Fruit fly (Drosophila melanogaster): ENCODE data around the gene eIF5B.

The eIF5B gene

DNA sequence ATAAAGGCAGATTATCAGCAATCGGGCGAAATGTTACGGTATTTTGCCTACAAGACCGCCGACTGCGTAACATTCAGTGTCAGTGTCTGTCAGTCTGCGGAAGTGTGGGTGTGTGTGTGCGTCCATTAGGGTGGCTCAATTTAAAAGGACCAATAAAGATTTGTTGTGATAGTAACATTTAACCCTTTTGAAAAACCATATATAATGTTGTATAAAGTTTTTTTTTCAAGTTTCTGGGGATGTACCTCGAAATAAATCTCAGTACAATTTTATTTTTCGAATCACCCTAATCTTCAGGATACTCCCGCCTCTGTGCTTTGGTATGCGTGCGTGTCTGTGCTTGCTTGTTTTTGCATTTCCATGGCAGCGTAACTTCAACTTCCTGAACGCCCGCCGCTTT lies 12.0 kb upstream of the eIF5B start (continued):
- no peak for TF ChIP-seq Hr78 (GFP tag; optimal IDR thresholded peaks at IDR 0.05)
- TF ChIP-seq hb (GFP tag; IDR thresholded peaks at IDR 0.05; ENCODE audit: partially characterized antibody) = no peak
- peak; percentile 28 for TF ChIP-seq slp2 (GFP tag; optimal IDR thresholded peaks at IDR 0.05)
- no peak for TF ChIP-seq CG8478 (optimal IDR thresholded peaks at IDR 0.05)
- peak; percentile 48 for TF ChIP-seq CG6689 (GFP tag; IDR thresholded peaks at IDR 0.05)
- TF ChIP-seq pita (GFP tag; optimal IDR thresholded peaks at IDR 0.05) = no peak
- TF ChIP-seq CG2129 (GFP tag; IDR thresholded peaks at IDR 0.05; ENCODE audit: partially characterized antibody) = no peak
- TF ChIP-seq fd96Cb (tag; optimal IDR thresholded peaks at IDR 0.05) = peak; percentile 54
- TF ChIP-seq ara (GFP tag; IDR thresholded peaks at IDR 0.05) = peak; percentile 27; the same call in 1 of the 2 replicates
- no peak for TF ChIP-seq Lhr (GFP tag; optimal IDR thresholded peaks at IDR 0.05)
- no peak for TF ChIP-seq hbn (GFP tag; IDR thresholded peaks at IDR 0.05; ENCODE audit: partially characterized antibody)
- no peak for TF ChIP-seq sc (optimal IDR thresholded peaks at IDR 0.05)
- peak; percentile 37 for TF ChIP-seq sc (GFP tag; optimal IDR thresholded peaks at IDR 0.05)
- peak; percentile 41 for TF ChIP-seq CG9609 (GFP tag; optimal IDR thresholded peaks at IDR 0.05)
- peak; percentile 45 for TF ChIP-seq CG1233 (GFP tag; optimal IDR thresholded peaks at IDR 0.05)
- TF ChIP-seq slou (GFP tag; optimal IDR thresholded peaks at IDR 0.05) = no peak
- TF ChIP-seq Usf (GFP tag; optimal IDR thresholded peaks at IDR 0.05) = no peak
- peak; percentile 14 for TF ChIP-seq CG14710 (tag; optimal IDR thresholded peaks at IDR 0.05)
- peak; percentile 3 for TF ChIP-seq vfl (GFP tag; optimal IDR thresholded peaks at IDR 0.05)
- no peak for TF ChIP-seq HLHmδ (GFP tag; optimal IDR thresholded peaks at IDR 0.05)
- TF ChIP-seq Oli (tag; optimal IDR thresholded peaks at IDR 0.05) = peak; percentile 63
- no peak for TF ChIP-seq yki (optimal IDR thresholded peaks at IDR 0.05)
- peak; percentile 9 for TF ChIP-seq Ssrp (tag; optimal IDR thresholded peaks at IDR 0.05)
- TF ChIP-seq fu2 (GFP tag; optimal IDR thresholded peaks at IDR 0.05) = peak; percentile 63
- peak; percentile 78 for TF ChIP-seq CG18619 (GFP tag; optimal IDR thresholded peaks at IDR 0.05)
- no peak for TF ChIP-seq kay (GFP tag; optimal IDR thresholded peaks at IDR 0.05)
- peak; percentile 94 for TF ChIP-seq Fer1 (GFP tag; optimal IDR thresholded peaks at IDR 0.05)
- TF ChIP-seq mam (GFP tag; optimal IDR thresholded peaks at IDR 0.05) = peak; percentile 66
- TF ChIP-seq jigr1 (GFP tag; IDR thresholded peaks at IDR 0.05) = no peak
- TF ChIP-seq CG7372 (GFP tag; IDR thresholded peaks at IDR 0.05) = peak; percentile 61
- peak; percentile 31 for TF ChIP-seq CG10654 (GFP tag; optimal IDR thresholded peaks at IDR 0.05)
- peak; percentile 79 for TF ChIP-seq CG6765 (GFP tag; optimal IDR thresholded peaks at IDR 0.05)
- no peak for TF ChIP-seq Kr (GFP tag; optimal IDR thresholded peaks at IDR 0.05)
- peak; percentile 83 for TF ChIP-seq lilli (GFP tag; optimal IDR thresholded peaks at IDR 0.05)
- TF ChIP-seq Dbx (GFP tag; IDR thresholded peaks at IDR 0.05) = peak; percentile 66; the same call in 2 of the 3 replicates
- TF ChIP-seq HmgZ (tag; optimal IDR thresholded peaks at IDR 0.05) = peak; percentile 90
- peak in 1 of 2 experiments; percentile 29 for TF ChIP-seq Eip74EF (GFP tag; optimal IDR thresholded peaks at IDR 0.05)
- peak; percentile 57; the same call in 1 of the 2 replicates for TF ChIP-seq gsb (GFP tag; IDR thresholded peaks at IDR 0.05)
- TF ChIP-seq wek (GFP tag; optimal IDR thresholded peaks at IDR 0.05) = peak; percentile 16
- TF ChIP-seq Optix (GFP tag; IDR thresholded peaks at IDR 0.05) = peak; percentile 47; the same call in 1 of the 3 replicates
- TF ChIP-seq CG13296 (GFP tag; optimal IDR thresholded peaks at IDR 0.05) = peak; percentile 86
- peak; percentile 78 for TF ChIP-seq HHEX (GFP tag; optimal IDR thresholded peaks at IDR 0.05)
- TF ChIP-seq CG17186 (GFP tag; optimal IDR thresholded peaks at IDR 0.05) = no peak
- TF ChIP-seq CTCF (GFP tag; optimal IDR thresholded peaks at IDR 0.05) = no peak
- TF ChIP-seq tna (GFP tag; IDR thresholded peaks at IDR 0.05; ENCODE audit: partially characterized antibody) = no peak
- TF ChIP-seq disco-r (GFP tag; optimal IDR thresholded peaks at IDR 0.05) = no peak
- TF ChIP-seq D19B (GFP tag; optimal IDR thresholded peaks at IDR 0.05) = peak; percentile 42
- TF ChIP-seq CG4820 (GFP tag; optimal IDR thresholded peaks at IDR 0.05) = peak; percentile 32
- peak; percentile 52 for TF ChIP-seq CG18262 (tag; optimal IDR thresholded peaks at IDR 0.05)
- no peak for TF ChIP-seq Lpt (GFP tag; optimal IDR thresholded peaks at IDR 0.05)
- TF ChIP-seq CG5245 (GFP tag; optimal IDR thresholded peaks at IDR 0.05) = no peak
- no peak for TF ChIP-seq Opbp (GFP tag; IDR thresholded peaks at IDR 0.05; ENCODE audit: partially characterized antibody)
